Fruit fly (Drosophila melanogaster) whole organism, embryonic: ENCODE results near the gene CG42514.
A peak's percentile ranks its signal among the peaks of the same experiment; 100 is the strongest.

ENCODE experiments used
- Adf1 ChIP-seq: fragments of 200-800 bp; sonication (Bioruptor generic); IDR thresholded peaks from 2 replicates; pipeline ENCODE4 v1.3.6; 2022; ENCODE audit warnings: missing biosample characterization, missing genetic modification characterization
- CG10274 ChIP-seq: fragments of 200-800 bp; sonication (Bioruptor generic); optimal IDR thresholded peaks from 3 replicates; lab custom pipeline; 2017; ENCODE audit warnings: missing biosample characterization, mild to moderate bottlenecking, missing genetic modification characterization
- CG10462 ChIP-seq: fragments of 200-800 bp; sonication (Bioruptor generic); optimal IDR thresholded peaks from 2 replicates; lab custom pipeline; 2016; ENCODE audit warnings: missing biosample characterization, missing genetic modification characterization
- CG11247 ChIP-seq: fragments of 200-800 bp; sonication (Bioruptor generic); IDR thresholded peaks from 2 replicates; pipeline ENCODE4 v1.3.6; 2022; ENCODE audit warnings: missing biosample characterization, missing genetic modification characterization
- CG15514 ChIP-seq: fragments of 200-800 bp; sonication (Bioruptor generic); optimal IDR thresholded peaks from 3 replicates; lab custom pipeline; 2017; ENCODE audit warnings: missing biosample characterization, missing genetic modification characterization, mild to moderate bottlenecking, moderate library complexity, missing genetic modification reagents
- CG1647 ChIP-seq: fragments of 200-800 bp; sonication (Bioruptor generic); optimal IDR thresholded peaks from 3 replicates; lab custom pipeline; 2016; ENCODE audit warnings: missing biosample characterization, missing genetic modification characterization
- CG18262 ChIP-seq: fragments of 200-800 bp; optimal IDR thresholded peaks from 3 replicates; lab custom pipeline; 2019; ENCODE audit warnings: missing biosample characterization, mild to moderate bottlenecking, missing genetic modification characterization, moderate library complexity
- CG18764 ChIP-seq: fragments of 200-800 bp; sonication (Bioruptor generic); optimal IDR thresholded peaks from 3 replicates; lab custom pipeline; 2016; ENCODE audit warnings: missing biosample characterization, missing genetic modification characterization
- CG33557 ChIP-seq: fragments of 200-800 bp; sonication (Bioruptor generic); optimal IDR thresholded peaks from 2 replicates; lab custom pipeline; 2019; ENCODE audit warnings: missing biosample characterization, mild to moderate bottlenecking, missing genetic modification characterization, moderate library complexity
- CG34376 ChIP-seq: fragments of 200-800 bp; sonication (Bioruptor generic); optimal IDR thresholded peaks from 2 replicates; lab custom pipeline; 2018; ENCODE audit warnings: missing biosample characterization, mild to moderate bottlenecking, missing genetic modification characterization
- CG42726 ChIP-seq: fragments of 200-800 bp; sonication (Bioruptor generic); IDR thresholded peaks from 2 replicates; pipeline ENCODE4 v1.3.6; 2022; ENCODE audit warnings: missing biosample characterization, missing genetic modification characterization; ENCODE audit not compliant: partially characterized antibody
- CG4820 ChIP-seq: fragments of 200-800 bp; sonication (Bioruptor generic); optimal IDR thresholded peaks from 3 replicates; lab custom pipeline; 2016; ENCODE audit warnings: missing biosample characterization, missing genetic modification characterization
- CG5180 ChIP-seq: fragments of 200-800 bp; sonication (Bioruptor generic); optimal IDR thresholded peaks from 3 replicates; lab custom pipeline; 2017; ENCODE audit warnings: missing biosample characterization, missing genetic modification characterization, mild to moderate bottlenecking, moderate library complexity, missing genetic modification reagents
- CG6654 ChIP-seq: fragments of 200-800 bp; sonication (Bioruptor generic); optimal IDR thresholded peaks from 2 replicates; lab custom pipeline; 2017; ENCODE audit warnings: missing biosample characterization, mild to moderate bottlenecking, missing genetic modification characterization
- CG6854 ChIP-seq: fragments of 200-800 bp; sonication (Bioruptor generic); optimal IDR thresholded peaks from 3 replicates; lab custom pipeline; 2017; ENCODE audit warnings: missing biosample characterization, mild to moderate bottlenecking, missing genetic modification characterization
- CG7556 ChIP-seq: fragments of 200-800 bp; sonication (Bioruptor generic); optimal IDR thresholded peaks from 2 replicates; lab custom pipeline; 2017; ENCODE audit warnings: missing biosample characterization, mild to moderate bottlenecking, missing genetic modification characterization
- CG8944 ChIP-seq: fragments of 200-800 bp; sonication (Bioruptor generic); optimal IDR thresholded peaks from 3 replicates; lab custom pipeline; 2016; ENCODE audit warnings: missing biosample characterization, missing genetic modification characterization
- Camta ChIP-seq: fragments of 200-800 bp; sonication (Bioruptor generic); optimal IDR thresholded peaks from 2 replicates; lab custom pipeline; 2016; ENCODE audit warnings: missing biosample characterization, missing genetic modification characterization
- ERR ChIP-seq: fragments of 200-800 bp; sonication (Bioruptor generic); optimal IDR thresholded peaks from 2 replicates; lab custom pipeline; 2016; ENCODE audit warnings: missing biosample characterization, missing genetic modification characterization
- HLHmδ ChIP-seq: fragments of 200-800 bp; sonication (Bioruptor generic); optimal IDR thresholded peaks from 2 replicates; lab custom pipeline; 2018; ENCODE audit warnings: missing biosample characterization, mild to moderate bottlenecking, missing genetic modification characterization, moderate library complexity
- Jarid2 ChIP-seq: fragments of 200-800 bp; sonication (Bioruptor generic); optimal IDR thresholded peaks from 3 replicates; lab custom pipeline; 2017; ENCODE audit warnings: mild to moderate bottlenecking, missing biosample characterization, missing genetic modification reagents, missing genetic modification characterization
- Med ChIP-seq: fragments of 200-800 bp; sonication (Bioruptor generic); peaks from one replicate; lab custom pipeline; 2016; ENCODE audit warnings: missing biosample characterization, missing genetic modification characterization, mild to moderate bottlenecking, inconsistent platforms, moderate library complexity
- NC2α ChIP-seq: fragments of 200-800 bp; sonication (Bioruptor generic); optimal IDR thresholded peaks from 2 replicates; lab custom pipeline; 2016; ENCODE audit warnings: missing biosample characterization, missing genetic modification characterization
- Nf-YA ChIP-seq: fragments of 200-800 bp; sonication (Bioruptor generic); IDR thresholded peaks from 2 replicates; pipeline ENCODE4 v1.3.6; 2022; ENCODE audit warnings: missing biosample characterization, missing genetic modification characterization
- Optix ChIP-seq: fragments of 200-800 bp; sonication (Bioruptor generic); IDR thresholded peaks from 3 replicates; pipeline ENCODE4 v1.3.6; 2022; ENCODE audit warnings: missing biosample characterization, missing genetic modification characterization
- Ravus ChIP-seq: fragments of 200-800 bp; sonication (Bioruptor generic); IDR thresholded peaks from 2 replicates; pipeline ENCODE4 v1.3.6; 2022; ENCODE audit warnings: missing biosample characterization, missing genetic modification characterization
- Sin3A ChIP-seq: fragments of >200 bp; optimal IDR thresholded peaks from 2 replicates; lab custom pipeline; 2018
- Sry-β ChIP-seq: fragments of 200-800 bp; sonication (Bioruptor generic); optimal IDR thresholded peaks from 2 replicates; lab custom pipeline; 2018; ENCODE audit warnings: missing biosample characterization, mild to moderate bottlenecking, missing genetic modification characterization, moderate library complexity
- Usf ChIP-seq: fragments of 200-800 bp; sonication (Bioruptor generic); optimal IDR thresholded peaks from 2 replicates; lab custom pipeline; 2017; ENCODE audit warnings: missing genotype, missing biosample characterization, missing genetic modification characterization
- YL-1 ChIP-seq: fragments of 200-800 bp; sonication (Bioruptor generic); optimal IDR thresholded peaks from 3 replicates; lab custom pipeline; 2017; ENCODE audit warnings: missing biosample characterization, mild to moderate bottlenecking, missing genetic modification characterization
- al ChIP-seq: fragments of 200-800 bp; sonication (Bioruptor generic); IDR thresholded peaks from 2 replicates; pipeline ENCODE4 v1.3.6; 2022; ENCODE audit warnings: missing biosample characterization, missing genetic modification characterization
- ara ChIP-seq: fragments of 200-800 bp; sonication (Bioruptor generic); IDR thresholded peaks from 2 replicates; pipeline ENCODE4 v1.3.6; 2022; ENCODE audit warnings: missing biosample characterization, missing genetic modification characterization
- cg ChIP-seq: fragments of 200-800 bp; sonication (Bioruptor generic); optimal IDR thresholded peaks from 3 replicates; lab custom pipeline; 2019; ENCODE audit warnings: missing biosample characterization, mild to moderate bottlenecking, missing genetic modification characterization, moderate library complexity
- danr ChIP-seq: fragments of 200-800 bp; sonication (Bioruptor generic); IDR thresholded peaks from 2 replicates; pipeline ENCODE4 v1.3.6; 2022; ENCODE audit warnings: missing biosample characterization, missing genetic modification characterization
- disco-r ChIP-seq: fragments of 200-800 bp; sonication (Bioruptor generic); optimal IDR thresholded peaks from 2 replicates; lab custom pipeline; 2016; ENCODE audit warnings: missing biosample characterization, missing genetic modification characterization
- dysf ChIP-seq: fragments of 200-800 bp; sonication (Bioruptor generic); IDR thresholded peaks from 3 replicates; pipeline ENCODE4 v1.3.6; 2022; ENCODE audit warnings: missing biosample characterization, missing genetic modification characterization
- fd102C ChIP-seq: fragments of 200-800 bp; sonication (Bioruptor generic); optimal IDR thresholded peaks from 2 replicates; lab custom pipeline; 2018; ENCODE audit warnings: missing biosample characterization, mild to moderate bottlenecking, missing genetic modification characterization, moderate library complexity
- gsb-n ChIP-seq: fragments of 200-800 bp; sonication (Bioruptor generic); optimal IDR thresholded peaks from 3 replicates; lab custom pipeline; 2018; ENCODE audit warnings: missing biosample characterization, mild to moderate bottlenecking, missing genetic modification characterization
- h ChIP-seq: fragments of >200 bp; optimal IDR thresholded peaks from 2 replicates; lab custom pipeline; 2017
- jigr1 ChIP-seq: fragments of 200-800 bp; sonication (Bioruptor generic); IDR thresholded peaks from 3 replicates; pipeline ENCODE4 v1.3.6; 2022; ENCODE audit warnings: missing biosample characterization, missing genetic modification characterization
- kay ChIP-seq: fragments of 200-800 bp; sonication (Bioruptor generic); optimal IDR thresholded peaks from 2 replicates; lab custom pipeline; 2016; ENCODE audit warnings: missing biosample characterization, missing genetic modification characterization
- kni ChIP-seq: fragments of 200-800 bp; sonication (Bioruptor generic); optimal IDR thresholded peaks from 3 replicates; lab custom pipeline; 2017; ENCODE audit warnings: mild to moderate bottlenecking, missing biosample characterization, missing genetic modification reagents, missing genetic modification characterization
- mam ChIP-seq: fragments of 200-800 bp; sonication (Bioruptor generic); optimal IDR thresholded peaks from 3 replicates; lab custom pipeline; 2016; ENCODE audit warnings: missing biosample characterization, missing genetic modification characterization
- nerfin-1 ChIP-seq: fragments of 200-800 bp; sonication (Bioruptor generic); optimal IDR thresholded peaks from 3 replicates; lab custom pipeline; 2019; ENCODE audit warnings: missing biosample characterization, mild to moderate bottlenecking, missing genetic modification characterization, moderate library complexity
- p53 ChIP-seq: fragments of 200-800 bp; sonication (Bioruptor generic); optimal IDR thresholded peaks from 2 replicates; lab custom pipeline; 2016; ENCODE audit warnings: missing biosample characterization, missing genetic modification characterization
- slbo ChIP-seq: fragments of 200-800 bp; sonication (Bioruptor generic); IDR thresholded peaks from 2 replicates; pipeline ENCODE4 v1.3.6; 2022; ENCODE audit warnings: missing biosample characterization, missing genetic modification characterization
- stc ChIP-seq: fragments of 200-800 bp; sonication (Bioruptor generic); IDR thresholded peaks from 2 replicates; pipeline ENCODE4 v1.3.6; 2022; ENCODE audit warnings: missing biosample characterization, missing genetic modification characterization
- tin ChIP-seq: fragments of 200-800 bp; sonication (Bioruptor generic); optimal IDR thresholded peaks from 3 replicates; lab custom pipeline; 2016; ENCODE audit warnings: missing biosample characterization, missing genetic modification characterization
- vfl ChIP-seq: fragments of 200-800 bp; sonication (Bioruptor generic); optimal IDR thresholded peaks from 2 replicates; lab custom pipeline; 2016; ENCODE audit warnings: missing biosample characterization, missing genetic modification characterization
- zfh2 ChIP-seq: fragments of 200-800 bp; sonication (Bioruptor generic); optimal IDR thresholded peaks from 2 replicates; lab custom pipeline; 2016; ENCODE audit warnings: missing biosample characterization, missing genetic modification characterization

CG42514 gene

DNA sequence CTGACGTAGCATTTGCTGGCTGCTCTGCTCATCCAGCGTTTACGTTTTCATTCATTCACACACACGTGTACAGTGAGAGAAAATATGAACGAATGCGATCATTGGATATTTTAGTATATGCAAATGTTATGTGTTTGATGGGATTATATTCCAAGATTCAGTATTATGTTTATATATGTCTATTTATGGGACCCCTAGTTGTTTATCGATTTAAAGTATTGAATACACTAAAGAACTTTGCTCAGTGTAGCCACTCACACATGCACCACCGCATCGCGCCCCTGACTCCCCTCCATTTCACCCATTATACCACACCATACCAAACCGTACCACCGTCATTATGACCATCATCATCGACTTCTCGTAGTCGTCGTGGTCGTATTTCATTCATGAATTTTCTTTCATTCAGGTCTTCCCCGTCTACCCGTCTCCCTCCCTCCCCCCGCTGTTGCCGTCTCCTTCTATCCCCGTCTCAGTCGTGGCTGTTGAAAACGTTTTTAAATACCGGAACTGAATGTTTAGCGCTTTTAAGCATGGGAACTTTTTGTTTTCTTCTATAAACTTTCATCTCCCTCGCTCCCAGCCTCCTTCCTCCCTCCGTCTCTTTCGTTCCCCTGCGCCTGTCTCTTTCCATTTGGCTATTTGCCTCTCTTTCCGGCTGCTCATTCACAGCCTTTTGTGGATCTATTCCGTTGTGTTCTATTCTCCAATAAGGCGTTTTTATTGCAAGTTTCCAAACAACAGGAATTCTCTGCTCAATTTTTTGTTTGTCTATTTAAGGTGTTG is 15.4 kb downstream of the CG42514 start (continued):
- TF ChIP-seq Adf1 (GFP tag; lab: Robert Waterston, UW) (peak; percentile 66), ERR (GFP tag; lab: Kevin White, UChicago) (peak; percentile 88), h (no peak), ara (peak; percentile 98), Sin3A (lab: Kevin White, UChicago) (no peak), kay (peak; percentile 96), CG42726 (GFP tag; lab: Robert Waterston, UW) (no peak), CG15514 (GFP tag; lab: Kevin White, UChicago) (peak; percentile 84), gsb-n (peak; percentile 98), YL-1 (peak; percentile 74), danr (GFP tag; lab: Robert Waterston, UW) (peak; percentile 91), mam (GFP tag; lab: Kevin White, UChicago) (peak; percentile 94), Camta (GFP tag; lab: Kevin White, UChicago) (peak; percentile 97), Sry-β (GFP tag; lab: Kevin White, UChicago) (peak; percentile 72), HLHmδ (GFP tag; lab: Kevin White, UChicago) (no peak), slbo (GFP tag; lab: Robert Waterston, UW) (peak; percentile 95), Optix (GFP tag; lab: Robert Waterston, UW) (peak; percentile 95), dysf (GFP tag; lab: Robert Waterston, UW) (peak; percentile 97), jigr1 (GFP tag; lab: Robert Waterston, UW) (peak; percentile 97), Usf (peak; percentile 93), CG18262 (tag; lab: Kevin White, UChicago) (peak; percentile 98), disco-r (peak; percentile 91), tin (peak; percentile 98), zfh2 (GFP tag; lab: Kevin White, UChicago) (peak; percentile 84), CG5180 (peak; percentile 91), CG33557 (GFP tag; lab: Kevin White, UChicago) (peak; percentile 98), CG8944 (GFP tag; lab: Kevin White, UChicago) (peak; percentile 95), p53 (GFP tag; lab: Kevin White, UChicago) (peak; percentile 84), CG18764 (peak; percentile 94), cg (peak; percentile 81), CG7556 (GFP tag; lab: Kevin White, UChicago) (peak; percentile 96), CG6654 (GFP tag; lab: Kevin White, UChicago) (peak; percentile 89), CG10462 (GFP tag; lab: Kevin White, UChicago) (peak; percentile 96), Nf-YA (GFP tag; lab: Robert Waterston, UW) (peak; percentile 94), nerfin-1 (tag; lab: Kevin White, UChicago) (peak; percentile 95), CG4820 (GFP tag; lab: Kevin White, UChicago) (peak; percentile 98), fd102C (GFP tag; lab: Kevin White, UChicago) (peak; percentile 76), stc (peak; percentile 96), CG1647 (GFP tag; lab: Kevin White, UChicago) (peak; percentile 92), CG34376 (GFP tag; lab: Kevin White, UChicago) (peak; percentile 59), Med (peak; percentile 99), CG10274 (peak; percentile 87), Jarid2 (GFP tag; lab: Kevin White, UChicago) (peak; percentile 82), al (GFP tag; lab: Robert Waterston, UW) (peak; percentile 90), vfl (GFP tag; lab: Kevin White, UChicago) (peak; percentile 81), CG6854 (GFP tag; lab: Kevin White, UChicago) (peak; percentile 87), NC2α (GFP tag; lab: Kevin White, UChicago) (peak; percentile 96), kni (GFP tag; lab: Kevin White, UChicago) (peak; percentile 90), CG11247 (peak; percentile 93), Ravus (peak; percentile 91)
